Worm (Caenorhabditis elegans) whole organism, L1 larva: ENCODE measurements around the gene zak-1.

ENCODE experiments used
- ama-1 ChIP-seq: fragments of 150-350 bp; optimal IDR thresholded peaks from 2 replicates; lab custom pipeline; 2014
- dpl-1 ChIP-seq, 3 experiments: fragments of 150-350 bp in 2 of 3; sonication (generic microtip) in 1 of 3; optimal IDR thresholded peaks; 2 replicates each; lab custom pipeline; 2014 to 2017; ENCODE audit warnings: missing biosample characterization in 3 of 3, missing genetic modification characterization in 3 of 3, missing genetic modification reagents in 3 of 3
- jun-1 ChIP-seq: fragments of 150-350 bp; optimal IDR thresholded peaks from 2 replicates; lab custom pipeline; 2014; ENCODE audit warnings: missing biosample characterization, missing genetic modification reagents, missing genetic modification characterization
- lin-13 ChIP-seq: fragments of 150-350 bp; optimal IDR thresholded peaks from 2 replicates; lab custom pipeline; 2014; ENCODE audit warnings: missing biosample characterization, missing genetic modification reagents, missing genetic modification characterization
- lin-39 ChIP-seq: fragments of 150-350 bp; optimal IDR thresholded peaks from 2 replicates; lab custom pipeline; 2014; ENCODE audit warnings: missing biosample characterization, missing genetic modification reagents, missing genetic modification characterization
- lir-3 ChIP-seq: sonication (generic microtip); optimal IDR thresholded peaks from 2 replicates; lab custom pipeline; 2016; ENCODE audit warnings: mild to moderate bottlenecking, missing genetic modification characterization, moderate library complexity, missing compliant biosample characterization; ENCODE audit not compliant: poor library complexity
- nhr-77 ChIP-seq: fragments of 150-350 bp; optimal IDR thresholded peaks from 2 replicates; lab custom pipeline; 2014; ENCODE audit warnings: missing biosample characterization, missing genetic modification characterization
- sox-4 ChIP-seq: sonication (generic microtip); optimal IDR thresholded peaks from 2 replicates; lab custom pipeline; 2016; ENCODE audit warnings: missing genetic modification characterization, missing compliant biosample characterization
- zip-4 ChIP-seq: fragments of 200-800 bp; sonication (Bioruptor generic); optimal IDR thresholded peaks from 2 replicates; lab custom pipeline; 2018; ENCODE audit warnings: mild to moderate bottlenecking, missing genetic modification characterization, moderate library complexity, missing compliant biosample characterization

DNA sequence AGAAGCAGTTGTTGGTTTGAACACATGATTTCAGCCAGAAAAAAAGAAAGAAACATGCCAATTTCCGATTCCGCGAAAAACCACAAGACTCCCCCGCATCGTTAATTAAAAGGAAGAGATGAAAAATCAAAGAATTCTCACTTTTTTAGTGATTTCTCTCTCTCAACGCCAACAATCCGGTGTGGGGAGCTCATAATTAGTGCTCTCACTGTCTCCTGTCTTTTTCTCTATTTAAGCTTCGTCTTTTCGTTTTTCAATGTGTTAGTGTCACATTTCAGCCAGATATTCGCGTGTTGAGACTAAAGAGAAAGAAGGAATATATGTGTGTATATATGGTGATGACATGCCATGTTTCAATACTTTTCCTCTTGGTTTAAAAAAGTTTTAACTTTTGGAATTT lies 17.1 kb upstream of the zak-1 start:
- TF ChIP-seq nhr-77 = no peak
- TF ChIP-seq sox-4 (tag; lab: Kevin White, UChicago) = no peak
- TF ChIP-seq lin-13 = no peak
- peak; percentile 55 for TF ChIP-seq ama-1 (lab: Kevin White, UChicago)
- no peak for TF ChIP-seq jun-1 (tag; lab: Kevin White, UChicago)
- TF ChIP-seq lir-3 (tag; lab: Kevin White, UChicago) = no peak
- TF ChIP-seq lin-39 (tag; lab: Kevin White, UChicago) = no peak
- no peak for TF ChIP-seq zip-4 (GFP tag; lab: Kevin White, UChicago)
- no peak for TF ChIP-seq dpl-1 (GFP tag; optimal IDR thresholded peaks at IDR 0.05; lab: Kevin White, UChicago)
